Fruit fly (Drosophila melanogaster) whole organism, embryonic: ENCODE measurements around the gene vib.

Source experiments
- Adf1 ChIP-seq: fragments of 200-800 bp; sonication (Bioruptor generic); IDR thresholded peaks from 2 replicates; pipeline ENCODE4 v1.3.6; 2022; ENCODE audit warnings: missing biosample characterization, missing genetic modification characterization
- Atf6 ChIP-seq: fragments of 200-800 bp; sonication (Bioruptor generic); IDR thresholded peaks from 2 replicates; pipeline ENCODE4 v1.3.6; 2022; ENCODE audit warnings: missing biosample characterization, missing genetic modification characterization
- Bgb ChIP-seq: fragments of 200-800 bp; sonication (Bioruptor generic); IDR thresholded peaks from 2 replicates; pipeline ENCODE4 v1.3.6; 2022; ENCODE audit warnings: missing biosample characterization, missing genetic modification characterization; ENCODE audit not compliant: partially characterized antibody
- Blimp-1 ChIP-seq: fragments of 200-800 bp; sonication (Bioruptor generic); optimal IDR thresholded peaks from 3 replicates; lab custom pipeline; 2018; ENCODE audit warnings: missing biosample characterization, missing genetic modification characterization, mild to moderate bottlenecking, moderate library complexity, missing genetic modification reagents
- CG12236 ChIP-seq: fragments of 200-800 bp; sonication (Bioruptor generic); optimal IDR thresholded peaks from 2 replicates; lab custom pipeline; 2016; ENCODE audit warnings: missing biosample characterization, missing genetic modification characterization
- CG12299 ChIP-seq: fragments of 200-800 bp; sonication (Bioruptor generic); optimal IDR thresholded peaks from 2 replicates; lab custom pipeline; 2018; ENCODE audit warnings: missing biosample characterization, mild to moderate bottlenecking, missing genetic modification characterization
- CG1233 ChIP-seq: fragments of 200-800 bp; sonication (Bioruptor generic); optimal IDR thresholded peaks from 4 replicates; lab custom pipeline; 2018; ENCODE audit warnings: missing biosample characterization, mild to moderate bottlenecking, missing genetic modification characterization
- CG13296 ChIP-seq: fragments of 200-800 bp; sonication (Bioruptor generic); optimal IDR thresholded peaks from 3 replicates; lab custom pipeline; 2018; ENCODE audit warnings: missing biosample characterization, mild to moderate bottlenecking, missing genetic modification characterization
- CG14014 ChIP-seq: fragments of 200-800 bp; sonication (Bioruptor generic); IDR thresholded peaks from 2 replicates; pipeline ENCODE4 v1.3.6; 2022; ENCODE audit warnings: missing biosample characterization, missing genetic modification characterization
- CG14441 ChIP-seq: fragments of 200-800 bp; sonication (Bioruptor generic); IDR thresholded peaks from 2 replicates; pipeline ENCODE4 v1.3.6; 2022; ENCODE audit warnings: missing biosample characterization, missing genetic modification characterization
- CG15011 ChIP-seq: fragments of 200-800 bp; sonication (Bioruptor generic); optimal IDR thresholded peaks from 3 replicates; lab custom pipeline; 2018; ENCODE audit warnings: missing biosample characterization, mild to moderate bottlenecking, missing genetic modification characterization
- CG15269 ChIP-seq: fragments of 200-800 bp; sonication (Bioruptor generic); optimal IDR thresholded peaks from 2 replicates; lab custom pipeline; 2018; ENCODE audit warnings: missing biosample characterization, mild to moderate bottlenecking, missing genetic modification characterization, moderate library complexity
- CG17612 ChIP-seq: fragments of 200-800 bp; sonication (Bioruptor generic); IDR thresholded peaks from 2 replicates; pipeline ENCODE4 v1.3.6; 2022; ENCODE audit warnings: missing biosample characterization, missing genetic modification characterization
- CG1792 ChIP-seq: fragments of 200-800 bp; sonication (Bioruptor generic); optimal IDR thresholded peaks from 2 replicates; lab custom pipeline; 2016; ENCODE audit warnings: missing biosample characterization, missing genetic modification characterization
- CG3407 ChIP-seq: fragments of 200-800 bp; sonication (Bioruptor generic); optimal IDR thresholded peaks from 2 replicates; lab custom pipeline; 2018; ENCODE audit warnings: missing biosample characterization, mild to moderate bottlenecking, missing genetic modification characterization
- CG4730 ChIP-seq: fragments of 200-800 bp; sonication (Bioruptor generic); IDR thresholded peaks from 2 replicates; pipeline ENCODE4 v1.3.6; 2022; ENCODE audit warnings: missing biosample characterization, missing genetic modification characterization
- CG6175 ChIP-seq: fragments of 200-800 bp; sonication (Bioruptor generic); IDR thresholded peaks from 3 replicates; pipeline ENCODE4 v1.3.6; 2022; ENCODE audit warnings: missing biosample characterization, missing genetic modification characterization
- CG6689 ChIP-seq: fragments of 200-800 bp; sonication (Bioruptor generic); IDR thresholded peaks from 2 replicates; pipeline ENCODE4 v1.3.6; 2022; ENCODE audit warnings: missing biosample characterization, missing genetic modification characterization
- CG8281 ChIP-seq: fragments of 200-800 bp; sonication (Bioruptor generic); optimal IDR thresholded peaks from 2 replicates; lab custom pipeline; 2018; ENCODE audit warnings: missing biosample characterization, mild to moderate bottlenecking, missing genetic modification characterization, moderate library complexity
- CG8290 ChIP-seq, 3 experiments: fragments of 200-800 bp; sonication (Bioruptor generic); optimal IDR thresholded peaks; 2 replicates each; lab custom pipeline; 2016 to 2019; ENCODE audit warnings: missing biosample characterization in 3 of 3, missing genetic modification characterization in 3 of 3, mild to moderate bottlenecking in 2 of 3, moderate library complexity in 1 of 3
- Doc3 ChIP-seq: fragments of 200-800 bp; sonication (Bioruptor generic); IDR thresholded peaks from 3 replicates; pipeline ENCODE4 v1.3.6; 2022; ENCODE audit warnings: missing biosample characterization, missing genetic modification characterization; ENCODE audit not compliant: partially characterized antibody
- Drgx ChIP-seq: fragments of 200-800 bp; sonication (Bioruptor generic); IDR thresholded peaks from 2 replicates; pipeline ENCODE4 v1.3.6; 2022; ENCODE audit warnings: missing biosample characterization, missing genetic modification characterization
- Eip74EF ChIP-seq, 2 experiments: fragments of 200-800 bp in 1 of 2; fragments of >200 bp in 1 of 2; sonication (Bioruptor generic) in 1 of 2; optimal IDR thresholded peaks; 2 replicates each; lab custom pipeline; 2017 to 2019; ENCODE audit warnings: missing biosample characterization in 2 of 2, missing genetic modification characterization in 2 of 2, mild to moderate bottlenecking in 1 of 2, moderate library complexity in 1 of 2
- HmgZ ChIP-seq: fragments of 200-800 bp; sonication (Bioruptor generic); optimal IDR thresholded peaks from 2 replicates; lab custom pipeline; 2018; ENCODE audit warnings: missing biosample characterization, mild to moderate bottlenecking, missing genetic modification characterization
- Nf-YC ChIP-seq: fragments of 200-800 bp; optimal IDR thresholded peaks from 3 replicates; lab custom pipeline; 2019; ENCODE audit warnings: missing biosample characterization, mild to moderate bottlenecking, missing genetic modification characterization, moderate library complexity
- PHDP ChIP-seq: fragments of 200-800 bp; sonication (Bioruptor generic); optimal IDR thresholded peaks from 3 replicates; lab custom pipeline; 2018; ENCODE audit warnings: missing biosample characterization, mild to moderate bottlenecking, missing genetic modification characterization, moderate library complexity
- Pdp1 ChIP-seq, 2 experiments: fragments of 200-800 bp; sonication (Bioruptor generic); optimal IDR thresholded peaks; 3 replicates each; lab custom pipeline; 2016; ENCODE audit warnings: missing biosample characterization in 2 of 2, missing genetic modification characterization in 2 of 2, mild to moderate bottlenecking in 1 of 2, moderate library complexity in 1 of 2
- chinmo ChIP-seq: fragments of 200-800 bp; sonication (Bioruptor generic); IDR thresholded peaks from 4 replicates; pipeline ENCODE4 v1.3.6; 2022; ENCODE audit warnings: missing biosample characterization, missing genetic modification characterization; ENCODE audit not compliant: partially characterized antibody
- ci ChIP-seq: fragments of 200-800 bp; sonication (Bioruptor generic); IDR thresholded peaks from 3 replicates; pipeline ENCODE4 v1.3.6; 2022; ENCODE audit warnings: missing biosample characterization, missing genetic modification characterization
- crp ChIP-seq, 2 experiments: fragments of 200-800 bp; sonication (Bioruptor generic); optimal IDR thresholded peaks; 2 replicates in 1 of 2; 3 replicates in 1 of 2; lab custom pipeline; 2017; ENCODE audit warnings: missing biosample characterization in 2 of 2, missing genetic modification characterization in 2 of 2, mild to moderate bottlenecking in 1 of 2, moderate library complexity in 1 of 2
- dan ChIP-seq: fragments of 200-800 bp; sonication (Bioruptor generic); IDR thresholded peaks from 2 replicates; pipeline ENCODE4 v1.3.6; 2022; ENCODE audit warnings: missing biosample characterization, missing genetic modification characterization
- dimm ChIP-seq: fragments of 200-800 bp; sonication (Bioruptor generic); IDR thresholded peaks from 2 replicates; pipeline ENCODE4 v1.3.6; 2022; ENCODE audit warnings: missing biosample characterization, missing genetic modification characterization
- dysf ChIP-seq: fragments of 200-800 bp; sonication (Bioruptor generic); IDR thresholded peaks from 3 replicates; pipeline ENCODE4 v1.3.6; 2022; ENCODE audit warnings: missing biosample characterization, missing genetic modification characterization
- esg ChIP-seq: fragments of 200-800 bp; sonication (Bioruptor generic); conservative IDR thresholded peaks from 2 replicates; pipeline ENCODE4 v1.3.6; 2022; ENCODE audit warnings: missing biosample characterization, missing genetic modification characterization
- ham ChIP-seq: fragments of 200-800 bp; sonication (Bioruptor generic); IDR thresholded peaks from 2 replicates; pipeline ENCODE4 v1.3.6; 2022; ENCODE audit warnings: missing biosample characterization, missing genetic modification characterization
- hkb ChIP-seq, 2 experiments: fragments of 200-800 bp in 1 of 2; fragments of >200 bp in 1 of 2; sonication (Bioruptor generic) in 1 of 2; IDR thresholded peaks in 1 of 2; optimal IDR thresholded peaks in 1 of 2; 2 replicates each; pipeline versions ENCODE4 v1.3.6 to Lab custom; 2017 to 2022; ENCODE audit warnings: missing biosample characterization in 1 of 2, missing genetic modification characterization in 1 of 2
- mld ChIP-seq: fragments of 200-800 bp; sonication (Bioruptor generic); IDR thresholded peaks from 3 replicates; pipeline ENCODE4 v1.3.6; 2022; ENCODE audit warnings: missing biosample characterization, missing genetic modification characterization; ENCODE audit not compliant: partially characterized antibody
- nerfin-1 ChIP-seq: fragments of 200-800 bp; sonication (Bioruptor generic); optimal IDR thresholded peaks from 3 replicates; lab custom pipeline; 2019; ENCODE audit warnings: missing biosample characterization, mild to moderate bottlenecking, missing genetic modification characterization, moderate library complexity
- pan ChIP-seq, 4 experiments: fragments of >200 bp in 3 of 4; fragments of 200-800 bp in 1 of 4; sonication (Bioruptor generic) in 1 of 4; optimal IDR thresholded peaks in 3 of 4; IDR thresholded peaks in 1 of 4; 2 replicates each; pipeline versions ENCODE4 v1.3.6 to Lab custom; 2017 to 2022; ENCODE audit warnings: missing biosample characterization in 2 of 4, missing genetic modification characterization in 2 of 4, mixed read lengths in 1 of 4
- pum ChIP-seq: fragments of 200-800 bp; sonication (Bioruptor generic); optimal IDR thresholded peaks from 2 replicates; lab custom pipeline; 2016; ENCODE audit warnings: missing biosample characterization, missing genetic modification characterization
- rib ChIP-seq: fragments of 200-800 bp; sonication (Bioruptor generic); IDR thresholded peaks from 2 replicates; pipeline ENCODE4 v1.3.6; 2022; ENCODE audit warnings: missing biosample characterization, missing genetic modification characterization
- sim ChIP-seq: fragments of 200-800 bp; sonication (Bioruptor generic); IDR thresholded peaks from 2 replicates; pipeline ENCODE4 v1.3.6; 2022; ENCODE audit warnings: missing biosample characterization, missing genetic modification characterization
- ssp ChIP-seq: fragments of 200-800 bp; sonication (Bioruptor generic); IDR thresholded peaks from 2 replicates; pipeline ENCODE4 v1.3.6; 2022; ENCODE audit warnings: missing biosample characterization, missing genetic modification characterization
- trh ChIP-seq: fragments of 200-800 bp; sonication (Bioruptor generic); optimal IDR thresholded peaks from 2 replicates; lab custom pipeline; 2016; ENCODE audit warnings: missing biosample characterization, missing genetic modification characterization
- twi ChIP-seq: fragments of 200-800 bp; optimal IDR thresholded peaks from 2 replicates; lab custom pipeline; 2019; ENCODE audit warnings: missing biosample characterization, mild to moderate bottlenecking, missing genetic modification characterization, moderate library complexity
- usp ChIP-seq: fragments of >200 bp; optimal IDR thresholded peaks from 2 replicates; lab custom pipeline; 2017; ENCODE audit warnings: missing biosample characterization, missing genetic modification characterization
- vvl ChIP-seq: fragments of 200-800 bp; sonication (Bioruptor generic); IDR thresholded peaks from 2 replicates; pipeline ENCODE4 v1.3.6; 2022; ENCODE audit warnings: missing biosample characterization, missing genetic modification characterization
- zen2 ChIP-seq: fragments of 200-800 bp; sonication (Bioruptor generic); IDR thresholded peaks from 3 replicates; pipeline ENCODE4 v1.3.6; 2022; ENCODE audit warnings: missing biosample characterization, missing genetic modification characterization; ENCODE audit not compliant: partially characterized antibody

vib gene

DNA sequence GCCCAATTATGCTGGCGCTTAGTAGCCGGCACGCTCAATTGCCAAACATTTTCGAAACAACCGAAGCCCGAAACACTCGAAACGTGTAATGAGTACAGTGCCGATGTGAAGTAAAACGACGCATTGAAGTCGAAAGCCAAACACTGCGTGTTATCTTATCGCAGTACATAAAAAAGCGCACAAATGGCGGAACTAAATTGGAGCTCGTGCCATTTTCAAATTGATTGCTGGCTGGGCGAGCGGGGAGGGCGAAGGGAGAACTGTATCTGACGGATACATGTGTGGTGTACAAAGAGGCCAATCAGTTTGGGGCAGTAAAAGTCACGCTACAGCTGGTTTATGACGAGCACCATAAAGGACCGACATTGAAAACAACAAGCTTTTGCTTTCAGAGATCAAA, 3.1 kb downstream of the vib start (continued):
- TF ChIP-seq Blimp-1 (GFP tag; lab: Kevin White, UChicago) (no peak), twi (tag; lab: Kevin White, UChicago) (no peak), ham (GFP tag; lab: Robert Waterston, UW) (no peak), nerfin-1 (tag; lab: Kevin White, UChicago) (no peak), CG6689 (GFP tag; lab: Robert Waterston, UW) (no peak), CG13296 (GFP tag; lab: Kevin White, UChicago) (peak; percentile 53), pum (GFP tag; lab: Kevin White, UChicago) (no peak), zen2 (no peak), CG15269 (tag; lab: Kevin White, UChicago) (peak; percentile 41), chinmo (GFP tag; lab: Robert Waterston, UW) (peak; percentile 91; the same call in 3 of the 4 replicates), CG14441 (GFP tag; lab: Robert Waterston, UW) (0 out of 2 replicates have a peak, but pooled peaks have one; percentile 29), CG15011 (no peak), crp (GFP tag; optimal IDR thresholded peaks at IDR 0.05; lab: Kevin White, UChicago) (no peak), hkb (optimal IDR thresholded peaks at IDR 0.05; lab: Kevin White, UChicago) (no peak), hkb (GFP tag; IDR thresholded peaks at IDR 0.05; lab: Robert Waterston, UW) (0 out of 2 replicates have a peak, but pooled peaks have one; percentile 9), ci (GFP tag; lab: Robert Waterston, UW) (peak; percentile 17; the same call in 1 of the 3 replicates), pan (optimal IDR thresholded peaks at IDR 0.05; lab: Kevin White, UChicago) (no peak), pan (GFP tag; optimal IDR thresholded peaks at IDR 0.05 in 1 of 2, IDR thresholded peaks at IDR 0.05 in 1 of 2) (no peak), CG12299 (tag; lab: Kevin White, UChicago) (no peak), CG8290 (GFP tag; optimal IDR thresholded peaks at IDR 0.05; lab: Kevin White, UChicago) (no peak), CG8290 (tag; optimal IDR thresholded peaks at IDR 0.05; lab: Kevin White, UChicago) (peak in 1 of 2 experiments; percentile 56), Nf-YC (peak; percentile 73), Adf1 (GFP tag; lab: Robert Waterston, UW) (peak; percentile 36; the same call in 1 of the 2 replicates), Eip74EF (GFP tag; optimal IDR thresholded peaks at IDR 0.05; lab: Kevin White, UChicago) (peak in 1 of 2 experiments; percentile 59), CG6175 (GFP tag; lab: Robert Waterston, UW) (0 out of 3 replicates have a peak, but pooled peaks have one; percentile 34), dimm (GFP tag; lab: Robert Waterston, UW) (no peak), CG1792 (GFP tag; lab: Kevin White, UChicago) (no peak), vvl (peak; percentile 20; the same call in 1 of the 2 replicates), ssp (GFP tag; lab: Robert Waterston, UW) (no peak), rib (peak; percentile 85), CG8281 (tag; lab: Kevin White, UChicago) (no peak), HmgZ (tag; lab: Kevin White, UChicago) (peak; percentile 56), Bgb (GFP tag; lab: Robert Waterston, UW) (no peak), Doc3 (GFP tag; lab: Robert Waterston, UW) (no peak), Atf6 (GFP tag; lab: Robert Waterston, UW) (peak; percentile 44), Drgx (GFP tag; lab: Robert Waterston, UW) (peak; percentile 16; the same call in 1 of the 2 replicates), PHDP (tag; lab: Kevin White, UChicago) (peak; percentile 10), trh (GFP tag; lab: Kevin White, UChicago) (no peak), CG14014 (GFP tag; lab: Robert Waterston, UW) (peak; percentile 34; the same call in 1 of the 2 replicates), esg (no peak), Pdp1 (GFP tag; optimal IDR thresholded peaks at IDR 0.05; lab: Kevin White, UChicago) (no peak), CG4730 (no peak), CG17612 (GFP tag; lab: Robert Waterston, UW) (no peak), CG3407 (GFP tag; lab: Kevin White, UChicago) (no peak), mld (no peak), dan (no peak), dysf (no peak; the same call in 2 of the 3 replicates), CG1233 (GFP tag; lab: Kevin White, UChicago) (no peak), usp (GFP tag; lab: Kevin White, UChicago) (no peak), CG12236 (no peak), sim (GFP tag; lab: Robert Waterston, UW) (no peak)
